Fruit fly (Drosophila melanogaster) whole organism, wandering third instar larva: ENCODE measurements around the gene Mhc.
A peak's percentile ranks its signal among the peaks of the same experiment; 100 is the strongest.

Source experiments
- Abd-B ChIP-seq: fragments of >200 bp; optimal IDR thresholded peaks from 2 replicates; lab custom pipeline; 2017; ENCODE audit warnings: missing biosample characterization, missing genetic modification characterization
- CG32264 ChIP-seq: fragments of 200-800 bp; sonication (Bioruptor generic); optimal IDR thresholded peaks from 2 replicates; lab custom pipeline; 2016; ENCODE audit warnings: missing biosample characterization, missing genetic modification characterization
- CG9705 ChIP-seq: fragments of 200-800 bp; sonication (Bioruptor generic); optimal IDR thresholded peaks from 2 replicates; lab custom pipeline; 2018; ENCODE audit warnings: missing biosample characterization, mild to moderate bottlenecking, missing genetic modification characterization
- CrebA ChIP-seq: fragments of 200-800 bp; sonication (Bioruptor generic); optimal IDR thresholded peaks from 2 replicates; lab custom pipeline; 2016; ENCODE audit warnings: missing biosample characterization, mild to moderate bottlenecking, missing genetic modification characterization, borderline replicate concordance
- Dfd ChIP-seq: fragments of >200 bp; optimal IDR thresholded peaks from 2 replicates; lab custom pipeline; 2017; ENCODE audit warnings: missing biosample characterization, missing genetic modification characterization
- Dif ChIP-seq: fragments of 200-275, 200-300 bp; sonication (Bioruptor generic); optimal IDR thresholded peaks from 2 replicates; lab custom pipeline; 2018; ENCODE audit warnings: missing biosample characterization, missing genetic modification characterization; ENCODE audit not compliant: partially characterized antibody
- GATAd ChIP-seq: sonication (Bioruptor generic); optimal IDR thresholded peaks from 2 replicates; lab custom pipeline; 2016; ENCODE audit warnings: missing biosample characterization, missing genetic modification characterization
- HLH106 ChIP-seq: fragments of 200-800 bp; optimal IDR thresholded peaks from 3 replicates; lab custom pipeline; 2019; ENCODE audit warnings: missing biosample characterization, mild to moderate bottlenecking, missing genetic modification characterization, moderate library complexity
- Hnf4 ChIP-seq: fragments of 200-800 bp; sonication (Bioruptor generic); optimal IDR thresholded peaks from 2 replicates; lab custom pipeline; 2016; ENCODE audit warnings: missing biosample characterization, mild to moderate bottlenecking, missing genetic modification characterization
- Hr78 ChIP-seq: fragments of >200 bp; optimal IDR thresholded peaks from 2 replicates; lab custom pipeline; 2017; ENCODE audit warnings: missing biosample characterization, missing genetic modification characterization
- Hr83 ChIP-seq: fragments of 200-300 bp; sonication (Bioruptor generic); optimal IDR thresholded peaks from 2 replicates; lab custom pipeline; 2016; ENCODE audit warnings: missing biosample characterization, mild to moderate bottlenecking, missing genetic modification characterization, moderate library complexity; ENCODE audit not compliant: poor library complexity, severe bottlenecking
- Jra ChIP-seq: sonication (Bioruptor generic); optimal IDR thresholded peaks from 2 replicates; lab custom pipeline; 2016; ENCODE audit warnings: missing biosample characterization, missing genetic modification characterization
- Mio ChIP-seq: sonication (Bioruptor generic); optimal IDR thresholded peaks from 2 replicates; lab custom pipeline; 2016; ENCODE audit warnings: missing biosample characterization, missing genetic modification characterization
- Myc ChIP-seq: fragments of >200 bp; optimal IDR thresholded peaks from 2 replicates; lab custom pipeline; 2017
- N ChIP-seq: fragments of >200 bp; optimal IDR thresholded peaks from 2 replicates; lab custom pipeline; 2018; ENCODE audit warnings: missing biosample characterization, missing external identifiers, missing genetic modification characterization
- OdsH ChIP-seq: fragments of 200-800 bp; sonication (Bioruptor generic); optimal IDR thresholded peaks from 2 replicates; lab custom pipeline; 2016; ENCODE audit warnings: missing biosample characterization, mild to moderate bottlenecking, missing genetic modification characterization
- Rel ChIP-seq, 2 experiments: fragments of 200-800 bp; sonication (Bioruptor generic) in 1 of 2; optimal IDR thresholded peaks; 2 replicates in 1 of 2; 3 replicates in 1 of 2; lab custom pipeline; 2016 to 2019; ENCODE audit warnings: mild to moderate bottlenecking in 2 of 2, missing biosample characterization in 2 of 2, missing genetic modification characterization in 2 of 2, moderate library complexity in 1 of 2
- Sp1 ChIP-seq: fragments of 200-800 bp; sonication (Bioruptor generic); optimal IDR thresholded peaks from 3 replicates; lab custom pipeline; 2019; ENCODE audit warnings: missing biosample characterization, mild to moderate bottlenecking, missing genetic modification characterization, moderate library complexity
- Vsx2 ChIP-seq: fragments of 200-300, 225-300 bp; sonication (Bioruptor generic); optimal IDR thresholded peaks from 2 replicates; lab custom pipeline; 2018; ENCODE audit warnings: missing biosample characterization, missing genetic modification characterization; ENCODE audit not compliant: partially characterized antibody
- br ChIP-seq: fragments of 200-800 bp; sonication (Bioruptor generic); optimal IDR thresholded peaks from 2 replicates; lab custom pipeline; 2016; ENCODE audit warnings: missing biosample characterization, missing genetic modification characterization
- brk ChIP-seq: fragments of 200-800 bp; sonication (Bioruptor generic); optimal IDR thresholded peaks from 2 replicates; lab custom pipeline; 2016; ENCODE audit warnings: missing biosample characterization, mild to moderate bottlenecking, missing genetic modification characterization
- dl ChIP-seq, 2 experiments: fragments of 175-275, 200-275 bp in 1 of 2; fragments of 200-275 bp in 1 of 2; sonication (Bioruptor generic); optimal IDR thresholded peaks; lab custom pipeline; 2018; ENCODE audit warnings: mild to moderate bottlenecking in 2 of 2, missing biosample characterization in 2 of 2, missing genetic modification characterization in 2 of 2, moderate library complexity in 2 of 2; ENCODE audit not compliant: partially characterized antibody in 2 of 2, insufficient read depth in 1 of 2
- dmrt93B ChIP-seq: fragments of 200-800 bp; sonication (Bioruptor generic); optimal IDR thresholded peaks from 2 replicates; lab custom pipeline; 2018; ENCODE audit warnings: missing biosample characterization, mild to moderate bottlenecking, missing genetic modification characterization
- dsf ChIP-seq: sonication (Bioruptor generic); optimal IDR thresholded peaks from 2 replicates; lab custom pipeline; 2016; ENCODE audit warnings: missing biosample characterization, missing genetic modification characterization, borderline replicate concordance
- ey ChIP-seq: fragments of 200-800 bp; sonication (Bioruptor generic); optimal IDR thresholded peaks from 2 replicates; lab custom pipeline; 2016; ENCODE audit warnings: missing biosample characterization, missing genetic modification characterization
- foxo ChIP-seq, 2 experiments: fragments of 200-800 bp; sonication (Bioruptor generic); optimal IDR thresholded peaks; 2 replicates in 1 of 2; 3 replicates in 1 of 2; lab custom pipeline; 2016 to 2017; ENCODE audit warnings: missing biosample characterization in 2 of 2, missing genetic modification characterization in 2 of 2
- fru ChIP-seq: fragments of 200-800 bp; sonication (Bioruptor generic); optimal IDR thresholded peaks from 3 replicates; lab custom pipeline; 2016; ENCODE audit warnings: missing biosample characterization, mild to moderate bottlenecking, missing genetic modification characterization
- h ChIP-seq: fragments of 200-800 bp; sonication (Bioruptor generic); optimal IDR thresholded peaks from 3 replicates; lab custom pipeline; 2016; ENCODE audit warnings: missing biosample characterization, mild to moderate bottlenecking, missing genetic modification characterization
- jim ChIP-seq: fragments of 175-275, 200-325 bp; sonication (Bioruptor generic); optimal IDR thresholded peaks from 2 replicates; lab custom pipeline; 2016; ENCODE audit warnings: missing biosample characterization, mild to moderate bottlenecking, missing genetic modification characterization
- lola ChIP-seq: fragments of >200 bp; optimal IDR thresholded peaks from 2 replicates; lab custom pipeline; 2017; ENCODE audit warnings: missing biosample characterization, missing genetic modification characterization
- pan ChIP-seq: fragments of >200 bp; optimal IDR thresholded peaks from 2 replicates; lab custom pipeline; 2017
- psq ChIP-seq: fragments of 200-800 bp; sonication (Bioruptor generic); optimal IDR thresholded peaks from 3 replicates; lab custom pipeline; 2017; ENCODE audit warnings: missing biosample characterization, mild to moderate bottlenecking, missing genetic modification characterization, moderate library complexity
- rgr ChIP-seq: fragments of 200-800 bp; sonication (Bioruptor generic); optimal IDR thresholded peaks from 3 replicates; lab custom pipeline; 2016; ENCODE audit warnings: missing biosample characterization, mild to moderate bottlenecking, missing genetic modification characterization
- sage ChIP-seq: fragments of 200-800 bp; sonication (Bioruptor generic); optimal IDR thresholded peaks from 2 replicates; lab custom pipeline; 2016; ENCODE audit warnings: missing biosample characterization, mild to moderate bottlenecking, missing genetic modification characterization
- sv ChIP-seq: fragments of 200-800 bp; sonication (Bioruptor generic); optimal IDR thresholded peaks from 3 replicates; lab custom pipeline; 2016; ENCODE audit warnings: missing biosample characterization, missing genetic modification characterization
- tai ChIP-seq: sonication (Bioruptor generic); optimal IDR thresholded peaks from 2 replicates; lab custom pipeline; 2016; ENCODE audit warnings: missing biosample characterization, missing genetic modification characterization
- usp ChIP-seq: fragments of >200 bp; optimal IDR thresholded peaks from 2 replicates; lab custom pipeline; 2017; ENCODE audit warnings: missing biosample characterization, missing genetic modification characterization
- woc ChIP-seq: sonication (Bioruptor generic); optimal IDR thresholded peaks from 2 replicates; lab custom pipeline; 2016; ENCODE audit warnings: missing biosample characterization, mild to moderate bottlenecking, missing genetic modification characterization

Mhc gene

DNA sequence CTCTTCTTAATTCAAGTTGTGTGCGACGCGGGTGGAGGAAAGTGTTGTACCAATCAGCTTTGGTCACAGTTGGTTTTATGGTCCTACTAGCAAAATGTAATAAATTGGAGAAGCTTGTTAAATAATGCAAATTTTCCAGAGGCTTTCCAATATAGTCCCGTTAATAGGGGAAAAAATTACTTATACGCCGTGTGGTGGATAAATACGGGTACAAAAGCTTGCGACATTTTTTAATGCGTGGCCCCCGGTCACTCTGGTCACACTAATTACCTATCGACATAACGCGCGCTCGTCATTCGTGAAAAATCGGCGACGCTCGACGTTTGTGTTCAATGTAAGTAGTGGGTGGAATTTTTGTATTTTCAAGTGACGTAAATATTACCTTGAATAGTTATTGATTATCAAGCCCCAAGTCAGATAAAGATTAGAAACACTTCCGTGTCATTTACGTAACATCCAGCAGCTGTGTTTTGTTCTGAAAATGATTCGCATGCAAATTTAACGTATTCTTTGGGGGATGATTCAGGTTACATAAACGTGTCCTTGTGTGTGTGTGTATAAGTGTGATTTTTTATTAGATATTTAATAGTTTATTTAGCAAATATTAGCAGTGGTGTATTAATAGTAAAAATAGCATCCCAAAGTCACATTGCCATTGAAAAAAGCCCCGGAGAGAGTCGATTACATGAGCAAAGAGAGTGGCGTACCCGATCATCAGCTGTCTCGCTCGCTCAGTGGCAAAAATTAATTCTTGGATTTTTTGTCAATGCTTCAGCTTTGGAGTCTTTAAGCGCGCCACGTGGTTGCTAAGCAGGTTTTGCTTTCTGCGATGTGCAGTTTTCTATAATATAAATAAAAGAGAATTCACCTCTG, 46.5 kb upstream of the Mhc start, which contains the start of gene Cyt-c-p (continued):
- TF ChIP-seq lola (GFP tag; lab: Kevin White, UChicago), result no peak
- no peak for TF ChIP-seq Dfd

DNA sequence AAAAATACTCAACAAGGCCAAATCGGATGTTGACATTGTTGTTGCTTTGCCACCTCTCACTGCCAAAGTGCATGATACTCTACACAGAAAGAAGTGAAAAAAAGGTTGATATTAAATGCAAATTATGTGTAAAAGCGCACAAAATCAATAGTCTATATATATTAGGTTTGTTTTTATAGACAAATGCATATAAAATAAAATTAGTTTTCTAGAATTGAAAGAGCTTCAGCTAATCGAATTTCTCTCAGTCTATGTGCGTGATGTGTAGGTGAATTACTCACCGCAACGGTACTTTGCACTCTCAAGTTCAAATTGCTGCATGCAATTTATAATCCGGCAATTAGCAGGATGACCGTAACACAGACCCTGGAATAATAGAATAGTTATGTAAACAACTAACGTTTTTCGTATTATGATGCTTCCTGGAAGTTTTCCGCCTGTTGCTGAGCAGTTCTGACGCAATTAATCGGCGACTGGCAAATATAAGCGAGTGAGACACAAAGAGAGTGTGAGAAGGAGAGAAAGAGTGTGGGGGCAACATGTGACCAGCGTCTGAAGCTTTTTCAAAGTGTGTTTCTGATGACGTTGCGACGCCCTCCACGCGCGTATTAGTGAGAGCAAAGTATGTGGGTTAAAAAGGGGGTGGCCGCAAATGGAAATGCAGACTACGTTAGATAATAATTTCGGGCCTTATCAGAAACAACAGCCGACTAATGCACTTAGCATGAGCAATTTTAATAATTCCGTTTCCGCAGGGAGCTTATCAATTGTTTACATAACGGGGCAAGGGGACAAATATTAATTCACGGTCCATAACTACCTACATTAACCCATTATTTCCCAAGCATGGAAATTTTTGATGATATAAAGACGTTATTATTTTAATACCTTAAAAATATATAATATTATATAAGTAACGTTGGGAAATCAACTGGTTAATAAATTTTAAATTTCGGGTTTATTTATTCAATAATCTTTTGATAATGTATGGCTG, 45.4 kb upstream of the Mhc start:
- TF ChIP-seq Rel (GFP tag; optimal IDR thresholded peaks at IDR 0.05; lab: Kevin White, UChicago), result peak; percentile 85
- peak; percentile 93 for TF ChIP-seq Rel (tag; optimal IDR thresholded peaks at IDR 0.05; lab: Kevin White, UChicago)
- TF ChIP-seq Mio (GFP tag; lab: Kevin White, UChicago), result peak; percentile 38
- TF ChIP-seq Dif, result peak; percentile 58
- TF ChIP-seq GATAd (GFP tag; lab: Kevin White, UChicago), result peak; percentile 91
- TF ChIP-seq Abd-B (GFP tag; lab: Kevin White, UChicago), result no peak
- TF ChIP-seq Hr78 (GFP tag; lab: Kevin White, UChicago), result no peak
- peak; percentile 94 for TF ChIP-seq tai (GFP tag; lab: Kevin White, UChicago)
- TF ChIP-seq CG9705 (GFP tag; lab: Kevin White, UChicago), result peak; percentile 63
- no peak for TF ChIP-seq pan
- TF ChIP-seq Myc (lab: Kevin White, UChicago), result no peak
- peak; percentile 97 for TF ChIP-seq Hnf4
- TF ChIP-seq h (GFP tag; lab: Kevin White, UChicago), result peak; percentile 98
- TF ChIP-seq woc (GFP tag; lab: Kevin White, UChicago), result peak; percentile 86
- no peak for TF ChIP-seq Vsx2 (GFP tag; lab: Kevin White, UChicago)
- peak; percentile 98 for TF ChIP-seq rgr (GFP tag; lab: Kevin White, UChicago)
- TF ChIP-seq brk (GFP tag; lab: Kevin White, UChicago), result peak; percentile 97
- peak; percentile 87 for TF ChIP-seq CG32264 (GFP tag; lab: Kevin White, UChicago)
- TF ChIP-seq N (GFP tag; lab: Kevin White, UChicago), result no peak
- peak; percentile 87 for TF ChIP-seq dsf
- peak; percentile 92 for TF ChIP-seq br (GFP tag; lab: Kevin White, UChicago)
- peak; percentile 98 for TF ChIP-seq OdsH (GFP tag; lab: Kevin White, UChicago)
- peak; percentile 93 for TF ChIP-seq sv
- TF ChIP-seq sage (GFP tag; lab: Kevin White, UChicago), result peak; percentile 94
- peak; percentile 96 for TF ChIP-seq Jra
- no peak for TF ChIP-seq CrebA (GFP tag; lab: Kevin White, UChicago)
- TF ChIP-seq dmrt93B (GFP tag; lab: Kevin White, UChicago), result peak; percentile 93
- no peak for TF ChIP-seq usp (GFP tag; lab: Kevin White, UChicago)
- TF ChIP-seq foxo (GFP tag; optimal IDR thresholded peaks at IDR 0.05; lab: Kevin White, UChicago), result peak; percentile 73 to 98
- peak; percentile 64 for TF ChIP-seq Dfd
- peak; percentile 97 for TF ChIP-seq ey (GFP tag; lab: Kevin White, UChicago)
- TF ChIP-seq Sp1 (GFP tag; lab: Kevin White, UChicago), result peak; percentile 96
- peak; percentile 96 for TF ChIP-seq fru (GFP tag; lab: Kevin White, UChicago)
- peak; percentile 25 for TF ChIP-seq Hr83 (GFP tag; lab: Kevin White, UChicago)
- TF ChIP-seq lola (GFP tag; lab: Kevin White, UChicago), result no peak
- TF ChIP-seq jim (GFP tag; lab: Kevin White, UChicago), result no peak
- TF ChIP-seq psq (GFP tag; lab: Kevin White, UChicago), result peak; percentile 95
- peak; percentile 96 for TF ChIP-seq HLH106 (tag; lab: Kevin White, UChicago)
- TF ChIP-seq dl (GFP tag; optimal IDR thresholded peaks at IDR 0.05; lab: Kevin White, UChicago; ENCODE audit: insufficient read depth in 1 of 2, partially characterized antibody in 2 of 2), result no peak
